In genomic region chr3L:4269920-4270319, dm6 we compare ENCODE assay signal across 4 fruit fly cellular contexts.
TF ChIP-seq lines count a peak whose summit lies in the region.

No protein-coding gene starts in this region.

- TF ChIP-seq CTCF in whole organism, embryonic (GFP tag; optimal IDR thresholded peaks at IDR 0.05; lab: Kevin White, UChicago) = no peak

TF ChIP-seq in whole organism, embryonic, 481 proteins besides CTCF, POLR2A, EP300 and RAD21 (continues in another document):
- TF ChIP-seq HmgZ (tag; optimal IDR thresholded peaks at IDR 0.05; lab: Kevin White, UChicago) (peak; percentile 44), Awh (GFP tag; IDR thresholded peaks at IDR 0.05; lab: Robert Waterston, UW) (no peak; the same call in 1 of the 2 replicates), Hey (tag; optimal IDR thresholded peaks at IDR 0.05; lab: Kevin White, UChicago) (no peak), CG34224 (GFP tag; IDR thresholded peaks at IDR 0.05; lab: Robert Waterston, UW; ENCODE audit: partially characterized antibody) (no peak), fd64A (GFP tag; optimal IDR thresholded peaks at IDR 0.05; lab: Kevin White, UChicago) (no peak), CG6813 (GFP tag; optimal IDR thresholded peaks at IDR 0.05; lab: Kevin White, UChicago) (peak; percentile 65), Lhr (GFP tag; optimal IDR thresholded peaks at IDR 0.05; lab: Kevin White, UChicago) (peak; percentile 15), pnt (GFP tag; optimal IDR thresholded peaks at IDR 0.05; lab: Kevin White, UChicago) (no peak), sob (GFP tag; IDR thresholded peaks at IDR 0.05; lab: Robert Waterston, UW) (peak; percentile 61; the same call in 1 of the 2 replicates), tll (GFP tag; optimal IDR thresholded peaks at IDR 0.05; lab: Kevin White, UChicago) (no peak), CG8765 (GFP tag; IDR thresholded peaks at IDR 0.05; lab: Robert Waterston, UW) (no peak), wor (GFP tag; IDR thresholded peaks at IDR 0.05; lab: Robert Waterston, UW) (peak; percentile 38; the same call in 1 of the 2 replicates), CG10565 (GFP tag; optimal IDR thresholded peaks at IDR 0.05; lab: Kevin White, UChicago) (no peak), CG1603 (tag; optimal IDR thresholded peaks at IDR 0.05; lab: Kevin White, UChicago) (peak; percentile 6), CG17568 (GFP tag; optimal IDR thresholded peaks at IDR 0.05; lab: Kevin White, UChicago) (peak; percentile 48), da (GFP tag; optimal IDR thresholded peaks at IDR 0.05; lab: Kevin White, UChicago) (no peak), CG42726 (GFP tag; IDR thresholded peaks at IDR 0.05; lab: Robert Waterston, UW; ENCODE audit: partially characterized antibody) (no peak), zf30C (GFP tag; optimal IDR thresholded peaks at IDR 0.05; lab: Kevin White, UChicago) (no peak), lola (GFP tag; optimal IDR thresholded peaks at IDR 0.05; lab: Kevin White, UChicago) (peak in 1 of 3 experiments; percentile 77), hb (GFP tag; IDR thresholded peaks at IDR 0.05; lab: Robert Waterston, UW; ENCODE audit: partially characterized antibody) (no peak), mld (GFP tag; IDR thresholded peaks at IDR 0.05; lab: Robert Waterston, UW; ENCODE audit: partially characterized antibody) (no peak), CG11696 (GFP tag; IDR thresholded peaks at IDR 0.05; lab: Robert Waterston, UW) (peak; percentile 85)

TF ChIP-seq in whole organism, prepupa, 60 proteins besides CTCF, POLR2A, EP300 and RAD21 (continues in another document):
- peak; percentile 13 for TF ChIP-seq dac (GFP tag; optimal IDR thresholded peaks at IDR 0.05; lab: Kevin White, UChicago)
- peak; percentile 30 for TF ChIP-seq Sox14 (GFP tag; optimal IDR thresholded peaks at IDR 0.05; lab: Kevin White, UChicago)
- TF ChIP-seq CG16779 (tag; optimal IDR thresholded peaks at IDR 0.05; lab: Kevin White, UChicago) = peak; percentile 64
- peak; percentile 33 for TF ChIP-seq Blimp-1 (GFP tag; optimal IDR thresholded peaks at IDR 0.05; lab: Kevin White, UChicago)
- peak; percentile 89 for TF ChIP-seq CG15336 (GFP tag; IDR thresholded peaks at IDR 0.05; lab: Robert Waterston, UW)
- peak; percentile 89 for TF ChIP-seq CG8119 (GFP tag; IDR thresholded peaks at IDR 0.05; lab: Robert Waterston, UW)
- peak; percentile 63 for TF ChIP-seq Smox (GFP tag; optimal IDR thresholded peaks at IDR 0.05; lab: Kevin White, UChicago)
- peak; percentile 37 for TF ChIP-seq Sox15 (GFP tag; optimal IDR thresholded peaks at IDR 0.05; lab: Kevin White, UChicago)
- TF ChIP-seq spab (GFP tag; optimal IDR thresholded peaks at IDR 0.05; lab: Kevin White, UChicago) = peak; percentile 73
- TF ChIP-seq Hr4 (GFP tag; optimal IDR thresholded peaks at IDR 0.05; lab: Kevin White, UChicago) = peak; percentile 58
- peak; percentile 80 for TF ChIP-seq CG6276 (GFP tag; optimal IDR thresholded peaks at IDR 0.05; lab: Kevin White, UChicago)
- TF ChIP-seq salr (GFP tag; optimal IDR thresholded peaks at IDR 0.05; lab: Kevin White, UChicago) = peak; percentile 15 to 70
- TF ChIP-seq CG6854 (GFP tag; optimal IDR thresholded peaks at IDR 0.05; lab: Kevin White, UChicago) = peak; percentile 71
- TF ChIP-seq ss (GFP tag; optimal IDR thresholded peaks at IDR 0.05; lab: Kevin White, UChicago) = peak; percentile 77
- TF ChIP-seq OdsH (GFP tag; optimal IDR thresholded peaks at IDR 0.05; lab: Kevin White, UChicago) = peak; percentile 79
- TF ChIP-seq CG9139 (GFP tag; optimal IDR thresholded peaks at IDR 0.05; lab: Kevin White, UChicago) = peak; percentile 74
- peak; percentile 39 for TF ChIP-seq CG8319 (GFP tag; optimal IDR thresholded peaks at IDR 0.05; lab: Kevin White, UChicago)
- TF ChIP-seq CG31627 (GFP tag; optimal IDR thresholded peaks at IDR 0.05; lab: Kevin White, UChicago) = peak; percentile 33
- peak; percentile 38 for TF ChIP-seq CG11902 (GFP tag; optimal IDR thresholded peaks at IDR 0.05; lab: Kevin White, UChicago)
- peak; percentile 76 for TF ChIP-seq eg (GFP tag; IDR thresholded peaks at IDR 0.05; lab: Robert Waterston, UW)
- peak; percentile 74 for TF ChIP-seq Lpt (GFP tag; optimal IDR thresholded peaks at IDR 0.05; lab: Kevin White, UChicago)
- TF ChIP-seq Hr38 (GFP tag; optimal IDR thresholded peaks at IDR 0.05; lab: Kevin White, UChicago) = no peak
- TF ChIP-seq CG6792 (GFP tag; optimal IDR thresholded peaks at IDR 0.05; lab: Kevin White, UChicago) = peak; percentile 73

TF ChIP-seq in whole organism, pupa, 21 proteins besides CTCF, POLR2A, EP300 and RAD21:
- no peak for TF ChIP-seq CG10348 (GFP tag; IDR thresholded peaks at IDR 0.05; lab: Robert Waterston, UW)
- TF ChIP-seq EcR (GFP tag; optimal IDR thresholded peaks at IDR 0.05; lab: Kevin White, UChicago) = no peak
- peak; percentile 81 for TF ChIP-seq CG9948 (tag; optimal IDR thresholded peaks at IDR 0.05; lab: Kevin White, UChicago)
- peak; percentile 67; the same call in 1 of the 3 replicates for TF ChIP-seq CG4496 (GFP tag; IDR thresholded peaks at IDR 0.05; lab: Robert Waterston, UW)
- peak; percentile 76 for TF ChIP-seq Snoo (tag; optimal IDR thresholded peaks at IDR 0.05; lab: Kevin White, UChicago)
- TF ChIP-seq gl (tag; optimal IDR thresholded peaks at IDR 0.05; lab: Kevin White, UChicago) = peak; percentile 52
- TF ChIP-seq D1 (tag; optimal IDR thresholded peaks at IDR 0.05; lab: Kevin White, UChicago) = peak; percentile 66
- TF ChIP-seq CG13204 (GFP tag; optimal IDR thresholded peaks at IDR 0.05; lab: Kevin White, UChicago) = no peak
- peak; percentile 76 for TF ChIP-seq CG17806 (tag; optimal IDR thresholded peaks at IDR 0.05; lab: Kevin White, UChicago)
- peak; percentile 75 for TF ChIP-seq Pif1B (GFP tag; optimal IDR thresholded peaks at IDR 0.05; lab: Kevin White, UChicago)
- TF ChIP-seq CG8159 (tag; optimal IDR thresholded peaks at IDR 0.05; lab: Kevin White, UChicago) = peak; percentile 81
- TF ChIP-seq CG12605 (GFP tag; IDR thresholded peaks at IDR 0.05; lab: Robert Waterston, UW) = peak; percentile 78
- peak; percentile 66 for TF ChIP-seq Pif1A (GFP tag; optimal IDR thresholded peaks at IDR 0.05; lab: Kevin White, UChicago)
- TF ChIP-seq rn (GFP tag; IDR thresholded peaks at IDR 0.05; lab: Robert Waterston, UW) = no peak
- peak; percentile 88 for TF ChIP-seq CG8301 (tag; optimal IDR thresholded peaks at IDR 0.05; lab: Kevin White, UChicago)
- peak; percentile 57 for TF ChIP-seq CG34367 (tag; optimal IDR thresholded peaks at IDR 0.05; lab: Kevin White, UChicago)
- TF ChIP-seq CG15710 (tag; optimal IDR thresholded peaks at IDR 0.05; lab: Kevin White, UChicago) = peak; percentile 81
- TF ChIP-seq Ets98B (GFP tag; IDR thresholded peaks at IDR 0.05; lab: Robert Waterston, UW) = no peak; the same call in 1 of the 2 replicates
- peak; percentile 63 for TF ChIP-seq CG32121 (GFP tag; IDR thresholded peaks at IDR 0.05; lab: Robert Waterston, UW)
- TF ChIP-seq fd96Ca (GFP tag; IDR thresholded peaks at IDR 0.05; lab: Robert Waterston, UW) = 0 out of 3 replicates have a peak, but pooled peaks have one; percentile 24
- TF ChIP-seq CG14655 (GFP tag; optimal IDR thresholded peaks at IDR 0.05; lab: Kevin White, UChicago) = peak; percentile 82

TF ChIP-seq in whole organism, wandering third instar larva, 38 proteins besides CTCF, POLR2A, EP300 and RAD21 (continues in another document):
- TF ChIP-seq rgr (GFP tag; optimal IDR thresholded peaks at IDR 0.05; lab: Kevin White, UChicago) = peak; percentile 79
- TF ChIP-seq GATAd (GFP tag; optimal IDR thresholded peaks at IDR 0.05; lab: Kevin White, UChicago) = no peak
- no peak for TF ChIP-seq Jra (GFP tag; optimal IDR thresholded peaks at IDR 0.05; lab: Kevin White, UChicago)
- TF ChIP-seq brk (GFP tag; optimal IDR thresholded peaks at IDR 0.05; lab: Kevin White, UChicago) = peak; percentile 55
- TF ChIP-seq ey (GFP tag; optimal IDR thresholded peaks at IDR 0.05; lab: Kevin White, UChicago) = peak; percentile 55
- peak; percentile 61 for TF ChIP-seq CG9705 (GFP tag; optimal IDR thresholded peaks at IDR 0.05; lab: Kevin White, UChicago)
- TF ChIP-seq Vsx2 (GFP tag; optimal IDR thresholded peaks at IDR 0.05; lab: Kevin White, UChicago; ENCODE audit: partially characterized antibody) = no peak
- no peak for TF ChIP-seq Hr83 (GFP tag; optimal IDR thresholded peaks at IDR 0.05; lab: Kevin White, UChicago; ENCODE audit: poor library complexity, severe bottlenecking)
- peak; percentile 52 for TF ChIP-seq Hnf4 (GFP tag; optimal IDR thresholded peaks at IDR 0.05; lab: Kevin White, UChicago)
- TF ChIP-seq jim (GFP tag; optimal IDR thresholded peaks at IDR 0.05; lab: Kevin White, UChicago) = no peak
- no peak for TF ChIP-seq dsf (GFP tag; optimal IDR thresholded peaks at IDR 0.05; lab: Kevin White, UChicago; ENCODE audit: borderline replicate concordance)
- no peak for TF ChIP-seq Abd-B (GFP tag; optimal IDR thresholded peaks at IDR 0.05; lab: Kevin White, UChicago)
- TF ChIP-seq lola (GFP tag; optimal IDR thresholded peaks at IDR 0.05; lab: Kevin White, UChicago) = no peak
- TF ChIP-seq Rel (GFP tag; optimal IDR thresholded peaks at IDR 0.05; lab: Kevin White, UChicago) = peak; percentile 50
- peak; percentile 63 for TF ChIP-seq Rel (tag; optimal IDR thresholded peaks at IDR 0.05; lab: Kevin White, UChicago)
- peak; percentile 90 for TF ChIP-seq HLH106 (tag; optimal IDR thresholded peaks at IDR 0.05; lab: Kevin White, UChicago)
- no peak for TF ChIP-seq Dfd (GFP tag; optimal IDR thresholded peaks at IDR 0.05; lab: Kevin White, UChicago)
- TF ChIP-seq pan (optimal IDR thresholded peaks at IDR 0.05; lab: Kevin White, UChicago) = no peak
- TF ChIP-seq CG32264 (GFP tag; optimal IDR thresholded peaks at IDR 0.05; lab: Kevin White, UChicago) = no peak
- TF ChIP-seq Dif (GFP tag; optimal IDR thresholded peaks at IDR 0.05; lab: Kevin White, UChicago; ENCODE audit: partially characterized antibody) = no peak
- TF ChIP-seq Sp1 (GFP tag; optimal IDR thresholded peaks at IDR 0.05; lab: Kevin White, UChicago) = peak; percentile 90
- peak; percentile 75 for TF ChIP-seq psq (GFP tag; optimal IDR thresholded peaks at IDR 0.05; lab: Kevin White, UChicago)
- no peak for TF ChIP-seq Mio (GFP tag; optimal IDR thresholded peaks at IDR 0.05; lab: Kevin White, UChicago)
- no peak for TF ChIP-seq CrebA (GFP tag; optimal IDR thresholded peaks at IDR 0.05; lab: Kevin White, UChicago; ENCODE audit: borderline replicate concordance)
- no peak for TF ChIP-seq Myc (optimal IDR thresholded peaks at IDR 0.05; lab: Kevin White, UChicago)
- peak; percentile 47 for TF ChIP-seq sage (GFP tag; optimal IDR thresholded peaks at IDR 0.05; lab: Kevin White, UChicago)
- TF ChIP-seq sv (GFP tag; optimal IDR thresholded peaks at IDR 0.05; lab: Kevin White, UChicago) = peak; percentile 3
- TF ChIP-seq usp (GFP tag; optimal IDR thresholded peaks at IDR 0.05; lab: Kevin White, UChicago) = no peak
- peak in 1 of 2 experiments; percentile 86 for TF ChIP-seq foxo (GFP tag; optimal IDR thresholded peaks at IDR 0.05; lab: Kevin White, UChicago)
- TF ChIP-seq tai (GFP tag; optimal IDR thresholded peaks at IDR 0.05; lab: Kevin White, UChicago) = no peak
- peak; percentile 53 for TF ChIP-seq woc (GFP tag; optimal IDR thresholded peaks at IDR 0.05; lab: Kevin White, UChicago)
- no peak for TF ChIP-seq N (GFP tag; optimal IDR thresholded peaks at IDR 0.05; lab: Kevin White, UChicago)

Comparison
In these comparisons a context has a peak if more than half of its experiments do, and no peak if none do; other contexts are left out.
1. Of the 7 proteins assayed by ChIP-seq in both whole organism, embryonic and whole organism, prepupa: peak only in whole organism, embryonic: none; only in whole organism, prepupa: CG16779, Hr39, Lpt and Sox102F; in both: Blimp-1, CG6854 and Gug; in neither: 0.